Fruit fly (Drosophila melanogaster) whole organism, embryonic: ENCODE measurements around the gene beta4GalT7.

Experiments used
- CG10565 ChIP-seq: fragments of 200-800 bp; sonication (Bioruptor generic); optimal IDR thresholded peaks from 3 replicates; lab custom pipeline; 2016; ENCODE audit warnings: missing biosample characterization, mild to moderate bottlenecking, missing genetic modification characterization
- CG11723 ChIP-seq: fragments of 200-800 bp; sonication (Bioruptor generic); optimal IDR thresholded peaks from 2 replicates; lab custom pipeline; 2017; ENCODE audit warnings: missing biosample characterization, mild to moderate bottlenecking, missing genetic modification characterization
- CG13775 ChIP-seq: fragments of 200-800 bp; sonication (Bioruptor generic); optimal IDR thresholded peaks from 3 replicates; lab custom pipeline; 2017; ENCODE audit warnings: missing biosample characterization, mild to moderate bottlenecking, missing genetic modification characterization
- CG2712 ChIP-seq: fragments of 200-800 bp; optimal IDR thresholded peaks from 3 replicates; lab custom pipeline; 2019; ENCODE audit warnings: missing biosample characterization, mild to moderate bottlenecking, missing genetic modification characterization, moderate library complexity
- CG33213 ChIP-seq: fragments of 200-800 bp; sonication (Bioruptor generic); optimal IDR thresholded peaks from 3 replicates; lab custom pipeline; 2016; ENCODE audit warnings: missing biosample characterization, missing genetic modification characterization
- CG7963 ChIP-seq: fragments of 200-800 bp; sonication (Bioruptor generic); IDR thresholded peaks from 3 replicates; pipeline ENCODE4 v1.3.6; 2022; ENCODE audit warnings: missing biosample characterization, missing genetic modification characterization; ENCODE audit not compliant: partially characterized antibody
- Dek ChIP-seq: fragments of 200-800 bp; sonication (Bioruptor generic); optimal IDR thresholded peaks from 3 replicates; lab custom pipeline; 2019; ENCODE audit warnings: missing biosample characterization, mild to moderate bottlenecking, missing genetic modification characterization, moderate library complexity
- Hmx ChIP-seq: fragments of 200-800 bp; sonication (Bioruptor generic); optimal IDR thresholded peaks from 2 replicates; lab custom pipeline; 2016; ENCODE audit warnings: missing biosample characterization, missing genetic modification characterization
- NFAT ChIP-seq: fragments of 200-800 bp; sonication (Bioruptor generic); IDR thresholded peaks from 2 replicates; pipeline ENCODE4 v1.3.6; 2022; ENCODE audit warnings: missing biosample characterization, missing genetic modification characterization
- Poxn ChIP-seq: fragments of 200-800 bp; sonication (Bioruptor generic); IDR thresholded peaks from 2 replicates; pipeline ENCODE4 v1.3.6; 2022; ENCODE audit warnings: missing biosample characterization, missing genetic modification characterization
- Scr ChIP-seq: fragments of 200-800 bp; sonication (Bioruptor generic); IDR thresholded peaks from 2 replicates; pipeline ENCODE4 v1.3.6; 2022; ENCODE audit warnings: missing biosample characterization, missing genetic modification characterization; ENCODE audit not compliant: partially characterized antibody
- rib ChIP-seq: fragments of 200-800 bp; sonication (Bioruptor generic); IDR thresholded peaks from 2 replicates; pipeline ENCODE4 v1.3.6; 2022; ENCODE audit warnings: missing biosample characterization, missing genetic modification characterization
- tna ChIP-seq: fragments of 200-800 bp; sonication (Bioruptor generic); IDR thresholded peaks from 2 replicates; pipeline ENCODE4 v1.3.6; 2022; ENCODE audit warnings: missing biosample characterization, missing genetic modification characterization; ENCODE audit not compliant: partially characterized antibody
- unpg ChIP-seq: fragments of 200-800 bp; sonication (Bioruptor generic); optimal IDR thresholded peaks from 3 replicates; lab custom pipeline; 2018; ENCODE audit warnings: missing biosample characterization, mild to moderate bottlenecking, missing genetic modification characterization, moderate library complexity

dm6 chr3R:25002257-25002656, 20.8 kb upstream of the beta4GalT7 start:
- TF ChIP-seq CG11723 (GFP tag; lab: Kevin White, UChicago) (no peak), Scr (GFP tag; lab: Robert Waterston, UW) (no peak), Dek (tag; lab: Kevin White, UChicago) (no peak), unpg (GFP tag; lab: Kevin White, UChicago) (no peak), rib (GFP tag; lab: Robert Waterston, UW) (no peak), Poxn (no peak), CG7963 (no peak), CG10565 (GFP tag; lab: Kevin White, UChicago) (no peak), CG33213 (no peak), CG13775 (GFP tag; lab: Kevin White, UChicago) (no peak), NFAT (no peak), Hmx (no peak), CG2712 (no peak), tna (no peak)
